Worm (Caenorhabditis elegans): Measurements from ENCODE around the gene psr-1.

ce11 chrIV:4636001-4636400 is 17.1 kb upstream of the psr-1 start, which contains the start of gene R105.5:
- TF ChIP-seq mab-5 (tag; optimal IDR thresholded peaks at IDR 0.05) (no peak), mls-2 (tag; optimal IDR thresholded peaks at IDR 0.05) (no peak), tbx-8 (GFP tag; optimal IDR thresholded peaks at IDR 0.05) (no peak)

Data from whole organism, mixed stage, embryonic.